Worm (Caenorhabditis elegans) whole organism, L4 larva: Measurements from ENCODE around the gene F23H11.7.
A peak's percentile ranks its signal among the peaks of the same experiment; 100 is the strongest.

Experiments used
- D1046.2 ChIP-seq: fragments of 200-800 bp; sonication (Bioruptor generic); IDR thresholded peaks from 2 replicates; pipeline ENCODE4 v1.3.6; 2022; ENCODE audit warnings: missing genetic modification characterization, missing compliant biosample characterization
- F26F4.8 ChIP-seq: fragments of 200-800 bp; sonication (Bioruptor generic); conservative IDR thresholded peaks from 2 replicates; pipeline ENCODE4 v1.3.6; 2022; ENCODE audit warnings: missing genetic modification characterization, missing compliant biosample characterization
- T20F7.1 ChIP-seq: fragments of 200-800 bp; sonication (Bioruptor generic); optimal IDR thresholded peaks from 2 replicates; lab custom pipeline; 2018; ENCODE audit warnings: mild to moderate bottlenecking, missing genetic modification characterization, missing compliant biosample characterization
- Y5F2A.4 ChIP-seq: fragments of 200-800 bp; sonication (Bioruptor generic); optimal IDR thresholded peaks from 2 replicates; lab custom pipeline; 2018; ENCODE audit warnings: mild to moderate bottlenecking, missing genetic modification characterization, missing compliant biosample characterization
- aha-1 ChIP-seq: fragments of 150-350 bp; peaks from one replicate; lab custom pipeline; 2014; ENCODE audit warnings: missing biosample characterization, missing genetic modification characterization
- ama-1 ChIP-seq: fragments of 150-350 bp; optimal IDR thresholded peaks from 2 replicates; lab custom pipeline; 2014; ENCODE audit warnings: inconsistent platforms, mixed read lengths
- ceh-28 ChIP-seq: fragments of 150-350 bp; optimal IDR thresholded peaks from 2 replicates; lab custom pipeline; 2014; ENCODE audit warnings: missing biosample characterization, missing genetic modification reagents, missing genetic modification characterization
- ces-1 ChIP-seq: fragments of 150-350 bp; sonication (generic microtip); optimal IDR thresholded peaks from 4 replicates; lab custom pipeline; 2014; ENCODE audit warnings: missing biosample characterization, missing genetic modification reagents, missing genetic modification characterization
- daf-16 ChIP-seq, 3 experiments: sonication (generic microtip); optimal IDR thresholded peaks; 2 replicates each; lab custom pipeline; 2016 to 2017; ENCODE audit warnings: missing genetic modification characterization in 3 of 3, missing genetic modification reagents in 3 of 3, mild to moderate bottlenecking in 2 of 3, missing compliant biosample characterization in 2 of 3, missing biosample characterization in 1 of 3, moderate library complexity in 1 of 3
- dmd-6 ChIP-seq: fragments of 200-800 bp; sonication (Bioruptor generic); IDR thresholded peaks from 2 replicates; pipeline ENCODE4 v1.3.6; 2022; ENCODE audit warnings: missing genetic modification reagents, missing genetic modification characterization, missing compliant biosample characterization
- duxl-1 ChIP-seq: sonication (generic microtip); optimal IDR thresholded peaks from 2 replicates; lab custom pipeline; 2016; ENCODE audit warnings: mild to moderate bottlenecking, missing genetic modification characterization, moderate library complexity, missing compliant biosample characterization; ENCODE audit not compliant: poor library complexity
- gei-8 ChIP-seq: fragments of 200-800 bp; sonication (Bioruptor generic); optimal IDR thresholded peaks from 2 replicates; lab custom pipeline; 2018; ENCODE audit warnings: mild to moderate bottlenecking, missing genetic modification characterization, missing compliant biosample characterization
- hlh-11 ChIP-seq: fragments of 200-800 bp; sonication (Bioruptor generic); optimal IDR thresholded peaks from 2 replicates; lab custom pipeline; 2018; ENCODE audit warnings: mild to moderate bottlenecking, missing genetic modification characterization, missing compliant biosample characterization
- hlh-30 ChIP-seq: sonication (generic microtip); optimal IDR thresholded peaks from 2 replicates; lab custom pipeline; 2017; ENCODE audit warnings: antibody characterized with exemption, mild to moderate bottlenecking, missing genetic modification characterization, missing compliant biosample characterization; ENCODE audit not compliant: insufficient read depth
- hmg-1.1 ChIP-seq: fragments of 200-800 bp; sonication (Bioruptor generic); IDR thresholded peaks from 2 replicates; pipeline ENCODE4 v1.3.6; 2022; ENCODE audit warnings: missing genetic modification reagents, missing genetic modification characterization, missing compliant biosample characterization
- lin-1 ChIP-seq: fragments of 200-800 bp; sonication (Bioruptor generic); IDR thresholded peaks from 2 replicates; pipeline ENCODE4 v1.3.6; 2022; ENCODE audit warnings: missing genetic modification reagents, missing genetic modification characterization, missing compliant biosample characterization
- mdl-1 ChIP-seq, 2 experiments: fragments of 150-350 bp in 1 of 2; sonication (generic microtip) in 1 of 2; optimal IDR thresholded peaks; 2 replicates each; lab custom pipeline; 2014 to 2017; ENCODE audit warnings: missing biosample characterization in 2 of 2, missing genetic modification characterization in 2 of 2
- nhr-10 ChIP-seq: fragments of 150-350 bp; optimal IDR thresholded peaks from 2 replicates; lab custom pipeline; 2014; ENCODE audit warnings: missing biosample characterization, missing genetic modification characterization
- nhr-11 ChIP-seq: fragments of 150-350 bp; optimal IDR thresholded peaks from 2 replicates; lab custom pipeline; 2014; ENCODE audit warnings: missing biosample characterization, missing genetic modification characterization
- nhr-28 ChIP-seq: fragments of 150-350 bp; optimal IDR thresholded peaks from 2 replicates; lab custom pipeline; 2014; ENCODE audit warnings: missing biosample characterization, missing genetic modification characterization
- nhr-41 ChIP-seq: fragments of 200-800 bp; sonication (Bioruptor generic); IDR thresholded peaks from 2 replicates; pipeline ENCODE4 v1.3.6; 2022; ENCODE audit warnings: missing genetic modification reagents, missing genetic modification characterization, missing compliant biosample characterization
- nhr-42 ChIP-seq: fragments of 200-800 bp; sonication (Bioruptor generic); IDR thresholded peaks from 2 replicates; pipeline ENCODE4 v1.3.6; 2022; ENCODE audit warnings: missing genetic modification characterization, missing compliant biosample characterization
- nhr-76 ChIP-seq: fragments of 150-350 bp; optimal IDR thresholded peaks from 2 replicates; lab custom pipeline; 2014; ENCODE audit warnings: missing biosample characterization, missing genetic modification characterization
- nhr-77 ChIP-seq: fragments of 150-350 bp; optimal IDR thresholded peaks from 2 replicates; lab custom pipeline; 2014; ENCODE audit warnings: missing biosample characterization, missing genetic modification characterization
- php-3 ChIP-seq: fragments of 200-800 bp; sonication (Bioruptor generic); IDR thresholded peaks from 2 replicates; pipeline ENCODE4 v1.3.6; 2022; ENCODE audit warnings: missing genetic modification reagents, missing genetic modification characterization, missing compliant biosample characterization
- pqm-1 ChIP-seq: sonication (generic microtip); optimal IDR thresholded peaks from 2 replicates; lab custom pipeline; 2017; ENCODE audit warnings: missing biosample characterization, missing genetic modification characterization
- saeg-2 ChIP-seq: fragments of 200-800 bp; sonication (Bioruptor generic); IDR thresholded peaks from 2 replicates; pipeline ENCODE4 v1.3.6; 2022; ENCODE audit warnings: missing genetic modification reagents, missing genetic modification characterization, missing compliant biosample characterization
- sdz-12 ChIP-seq: fragments of 200-800 bp; sonication (Bioruptor generic); optimal IDR thresholded peaks from 2 replicates; lab custom pipeline; 2018; ENCODE audit warnings: mild to moderate bottlenecking, missing genetic modification characterization, missing compliant biosample characterization
- snpc-4 ChIP-seq: fragments of 150-350 bp; optimal IDR thresholded peaks from 2 replicates; lab custom pipeline; 2014; ENCODE audit warnings: missing biosample characterization, missing genetic modification characterization
- tra-1 ChIP-seq: fragments of 200-800 bp; sonication (Bioruptor generic); IDR thresholded peaks from 2 replicates; pipeline ENCODE4 v1.3.6; 2022; ENCODE audit warnings: missing genetic modification reagents, missing genetic modification characterization, missing compliant biosample characterization
- unc-39 ChIP-seq: sonication (generic microtip); optimal IDR thresholded peaks from 2 replicates; lab custom pipeline; 2017; ENCODE audit warnings: missing biosample characterization, missing genetic modification characterization
- unc-62 ChIP-seq, 3 experiments: fragments of 150-350 bp in 1 of 3; sonication (generic microtip); optimal IDR thresholded peaks in 2 of 3; peaks in 1 of 3; 1 replicate in 1 of 3; 2 replicates in 2 of 3; lab custom pipeline; 2014 to 2017; ENCODE audit warnings: missing biosample characterization in 3 of 3, missing genetic modification characterization in 3 of 3, missing genetic modification reagents in 3 of 3, missing genotype in 1 of 3
- vab-7 ChIP-seq: fragments of 200-800 bp; sonication (Bioruptor generic); IDR thresholded peaks from 2 replicates; pipeline ENCODE4 v1.3.6; 2022; ENCODE audit warnings: missing genetic modification reagents, missing genetic modification characterization, missing compliant biosample characterization
- zag-1 ChIP-seq: fragments of 150-350 bp; optimal IDR thresholded peaks from 2 replicates; lab custom pipeline; 2014; ENCODE audit warnings: missing biosample characterization, missing genetic modification characterization
- ztf-11 ChIP-seq: fragments of 150-350 bp; optimal IDR thresholded peaks from 2 replicates; lab custom pipeline; 2014; ENCODE audit warnings: missing biosample characterization, missing genetic modification characterization

The F23H11.7 gene

ce11 chrIII:919322-919721 lies at the start of gene F23H11.7:
Gene F23H11.7 (minus strand): TSS chrIII:919422.
- TF ChIP-seq nhr-41 (GFP tag; lab: Robert Waterston, UW) (no peak), aha-1 (tag; lab: Kevin White, UChicago) (peak; percentile 2), nhr-10 (tag; lab: Kevin White, UChicago) (no peak), ces-1 (GFP tag; lab: Kevin White, UChicago) (no peak)

DNA sequence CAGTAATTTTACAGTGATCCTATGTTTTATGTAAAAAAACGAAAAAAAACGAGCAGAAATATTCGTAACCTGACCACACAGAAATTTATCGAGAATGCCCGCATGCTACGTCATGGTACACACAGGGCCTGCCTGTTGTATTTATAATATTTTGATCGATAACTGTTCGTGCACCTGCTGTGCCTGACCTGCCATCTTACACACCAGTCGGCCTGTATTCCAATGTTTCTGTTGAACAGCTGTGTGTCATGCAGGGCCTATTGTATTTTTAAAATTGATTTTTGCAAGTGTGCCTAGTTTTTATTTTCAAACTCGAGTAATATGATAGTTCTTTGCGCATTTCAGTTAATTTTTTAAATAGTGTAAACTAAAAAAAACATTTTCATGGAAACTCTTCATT lies 47.0 kb upstream of the F23H11.7 start:
- TF ChIP-seq sdz-12 (GFP tag; lab: Kevin White, UChicago), result no peak
- no peak for TF ChIP-seq duxl-1 (tag; lab: Kevin White, UChicago)
- TF ChIP-seq T20F7.1 (GFP tag; lab: Kevin White, UChicago), result no peak
- TF ChIP-seq Y5F2A.4 (GFP tag; lab: Kevin White, UChicago), result no peak
- TF ChIP-seq mdl-1 (tag; optimal IDR thresholded peaks at IDR 0.05; lab: Kevin White, UChicago), result no peak
- TF ChIP-seq ceh-28 (tag; lab: Kevin White, UChicago), result no peak
- TF ChIP-seq php-3, result no peak
- TF ChIP-seq nhr-10 (tag; lab: Kevin White, UChicago), result no peak
- TF ChIP-seq ces-1 (GFP tag; lab: Kevin White, UChicago), result no peak
- no peak for TF ChIP-seq nhr-76 (tag; lab: Kevin White, UChicago)
- no peak for TF ChIP-seq nhr-41 (GFP tag; lab: Robert Waterston, UW)
- no peak for TF ChIP-seq nhr-11 (tag; lab: Kevin White, UChicago)
- TF ChIP-seq vab-7 (GFP tag; lab: Robert Waterston, UW), result no peak

DNA sequence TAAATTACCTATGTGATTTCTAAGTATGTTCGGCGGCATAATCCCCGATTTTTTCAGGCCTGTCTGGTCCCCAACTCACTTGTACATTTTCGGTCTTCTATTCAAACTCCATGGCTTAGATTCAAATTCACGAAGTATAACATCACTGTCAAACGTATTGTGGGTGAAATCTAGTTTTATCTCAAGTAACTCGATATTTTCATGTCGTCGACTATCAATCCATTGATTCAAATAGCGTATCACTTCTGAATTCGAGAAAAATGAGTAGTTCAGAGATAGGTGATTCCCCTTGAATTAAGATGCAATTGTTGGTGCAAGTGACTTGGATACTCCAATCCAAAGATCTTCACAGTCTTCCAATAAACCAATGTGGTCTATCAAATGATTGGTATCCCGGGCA lies 45.4 kb upstream of the F23H11.7 start:
- TF ChIP-seq nhr-42, result no peak
- TF ChIP-seq unc-62 (GFP tag; optimal IDR thresholded peaks at IDR 0.05 in 1 of 2; lab: Kevin White, UChicago), result peak in 1 of 2 experiments; percentile 94
- TF ChIP-seq unc-62 (tag; optimal IDR thresholded peaks at IDR 0.05; lab: Kevin White, UChicago), result no peak
- TF ChIP-seq, all 104 proteins: peak for 1

- TF ChIP-seq pqm-1 (tag; lab: Kevin White, UChicago) (peak; percentile 39), gei-8 (no peak), nhr-28 (peak; percentile 28), daf-16 (GFP tag; optimal IDR thresholded peaks at IDR 0.05; lab: Kevin White, UChicago) (no peak), daf-16 (tag; optimal IDR thresholded peaks at IDR 0.05; lab: Kevin White, UChicago) (peak; percentile 81), dmd-6 (GFP tag; lab: Robert Waterston, UW) (peak; percentile 47; the same call in 1 of the 2 replicates)
These were observed 42.7 kb upstream of the F23H11.7 start, which contains the start of gene fbxa-51 for ce11 chrIII:961948-962347. Gene fbxa-51 (plus strand): TSS chrIII:962269.

ce11 chrIII:955981-956380 lies 36.8 kb upstream of the F23H11.7 start, which contains the start of gene fbxa-54:
Gene fbxa-54 (plus strand): TSS chrIII:956334.
- TF ChIP-seq hlh-11 (tag; lab: Kevin White, UChicago), result peak; percentile 20
- peak; percentile 44; the same call in 1 of the 2 replicates for TF ChIP-seq dmd-6 (GFP tag; lab: Robert Waterston, UW)
- TF ChIP-seq lin-1 (GFP tag; lab: Robert Waterston, UW), result no peak
- TF ChIP-seq D1046.2, result no peak
- no peak for TF ChIP-seq F26F4.8 (GFP tag; lab: Robert Waterston, UW)
- no peak for TF ChIP-seq nhr-42
- TF ChIP-seq pqm-1 (tag; lab: Kevin White, UChicago), result peak; percentile 96
- TF ChIP-seq ztf-11 (tag; lab: Kevin White, UChicago), result no peak
- TF ChIP-seq saeg-2 (GFP tag; lab: Robert Waterston, UW), result no peak
- no peak for TF ChIP-seq unc-39 (tag; lab: Kevin White, UChicago)
- TF ChIP-seq daf-16 (GFP tag; optimal IDR thresholded peaks at IDR 0.05; lab: Kevin White, UChicago), result no peak
- TF ChIP-seq daf-16 (tag; optimal IDR thresholded peaks at IDR 0.05; lab: Kevin White, UChicago), result peak; percentile 73
- no peak for TF ChIP-seq hlh-30
- TF ChIP-seq nhr-28, result peak; percentile 79
- TF ChIP-seq, all 104 proteins: peak for 5

DNA sequence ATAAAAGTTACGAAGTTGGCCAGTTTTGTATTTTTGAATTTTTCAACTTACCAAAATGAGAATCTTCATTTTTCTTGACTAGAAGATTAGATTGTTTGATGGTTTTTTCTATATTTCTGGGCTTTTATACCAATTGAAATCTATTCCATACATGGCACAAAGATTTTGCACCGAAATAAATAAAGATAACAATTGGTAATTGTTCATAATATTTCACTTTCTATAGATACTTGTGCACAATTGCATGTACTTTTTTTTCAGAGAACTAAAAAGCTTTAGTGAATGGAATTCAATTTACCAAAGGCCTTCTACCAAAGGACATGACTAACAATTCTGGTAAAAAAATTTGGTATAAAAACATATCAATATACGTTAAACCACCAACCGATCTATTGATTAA lies 35.3 kb upstream of the F23H11.7 start, which contains the start of the genes T12B5.15 and T12B5.14:
Gene T12B5.15, minus strand, starts transcription at position 101 of the 400 bp plus-strand sequence.
Gene T12B5.14, plus strand, starts transcription at position 321 of the 400 bp plus-strand sequence.
- TF ChIP-seq ama-1 (lab: Kevin White, UChicago) (no peak), nhr-77 (no peak), snpc-4 (tag; lab: Kevin White, UChicago) (no peak), daf-16 (GFP tag; optimal IDR thresholded peaks at IDR 0.05; lab: Kevin White, UChicago) (no peak), daf-16 (tag; optimal IDR thresholded peaks at IDR 0.05; lab: Kevin White, UChicago) (no peak), gei-8 (no peak), hmg-1.1 (GFP tag; lab: Robert Waterston, UW) (no peak), zag-1 (tag; lab: Kevin White, UChicago) (no peak), nhr-42 (no peak), tra-1 (GFP tag; lab: Robert Waterston, UW) (no peak)
- TF ChIP-seq, all 104 proteins: peak for 0
